Fruit fly (Drosophila melanogaster): ENCODE data around the gene ry.

Gene ry

dm6 chr3R:13039037-13039583, 6.8 kb downstream of the ry start:
- peak; percentile 22 for TF ChIP-seq CG15710 (tag; optimal IDR thresholded peaks at IDR 0.05)
- 0 out of 2 replicates have a peak, but pooled peaks have one; percentile 16 for TF ChIP-seq Ets98B (GFP tag; IDR thresholded peaks at IDR 0.05)
- TF ChIP-seq D1 (tag; optimal IDR thresholded peaks at IDR 0.05) = no peak
- TF ChIP-seq CG17806 (tag; optimal IDR thresholded peaks at IDR 0.05) = no peak
- TF ChIP-seq CG34367 (tag; optimal IDR thresholded peaks at IDR 0.05) = no peak
- no peak for TF ChIP-seq Snoo (tag; optimal IDR thresholded peaks at IDR 0.05)
- TF ChIP-seq Pif1B (GFP tag; optimal IDR thresholded peaks at IDR 0.05) = no peak
- no peak for TF ChIP-seq rn (GFP tag; IDR thresholded peaks at IDR 0.05)
- no peak for TF ChIP-seq CG10348 (GFP tag; IDR thresholded peaks at IDR 0.05)
- TF ChIP-seq gl (tag; optimal IDR thresholded peaks at IDR 0.05) = no peak
- TF ChIP-seq Pif1A (GFP tag; optimal IDR thresholded peaks at IDR 0.05) = no peak
- no peak for TF ChIP-seq CG14655 (GFP tag; optimal IDR thresholded peaks at IDR 0.05)
- TF ChIP-seq CG4496 (GFP tag; IDR thresholded peaks at IDR 0.05) = peak; percentile 49; the same call in 2 of the 3 replicates
- no peak for TF ChIP-seq CG32121 (GFP tag; IDR thresholded peaks at IDR 0.05)
- TF ChIP-seq CG9948 (tag; optimal IDR thresholded peaks at IDR 0.05) = no peak
- TF ChIP-seq fd96Ca (GFP tag; IDR thresholded peaks at IDR 0.05) = 0 out of 3 replicates have a peak, but pooled peaks have one; percentile 38

DNA sequence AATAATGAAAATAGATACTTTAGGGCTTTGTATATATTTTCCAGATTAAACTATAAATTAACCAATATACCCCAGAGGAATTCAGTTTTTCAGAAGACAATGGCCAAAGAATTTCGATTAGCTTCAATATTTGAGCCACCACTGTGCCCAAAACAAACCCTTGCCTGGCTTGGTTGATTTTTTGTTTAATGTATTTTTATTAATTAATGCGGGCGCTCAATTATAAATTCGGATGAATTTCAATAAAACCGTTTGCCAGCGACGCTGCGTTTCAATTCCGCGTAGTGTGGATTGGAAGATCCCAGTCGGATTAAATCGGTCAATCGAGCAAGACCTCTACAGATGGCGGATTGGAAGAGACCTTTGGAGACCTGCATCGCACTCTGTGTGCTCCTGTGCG, 9.4 kb downstream of the ry start, which contains the start of gene CG11670:
Gene CG11670 (plus strand): TSS at position 301 of the 400 bp plus-strand sequence.
- no peak for TF ChIP-seq rn (GFP tag; IDR thresholded peaks at IDR 0.05)
- TF ChIP-seq Pif1B (GFP tag; optimal IDR thresholded peaks at IDR 0.05) = no peak
- no peak for TF ChIP-seq EcR (GFP tag; optimal IDR thresholded peaks at IDR 0.05)
- no peak for TF ChIP-seq CG8301 (tag; optimal IDR thresholded peaks at IDR 0.05)
- no peak for TF ChIP-seq CG14655 (GFP tag; optimal IDR thresholded peaks at IDR 0.05)
- no peak for TF ChIP-seq gl (tag; optimal IDR thresholded peaks at IDR 0.05)
- TF ChIP-seq CG15710 (tag; optimal IDR thresholded peaks at IDR 0.05) = no peak

dm6 chr3R:13042258-13043032, 10.1 kb downstream of the ry start, which contains the start of gene snk:
TSS of gene snk (minus strand) at chr3R:13042770.
- TF ChIP-seq fd96Ca (GFP tag; IDR thresholded peaks at IDR 0.05) (0 out of 3 replicates have a peak, but pooled peaks have one; percentile 6), CG12605 (GFP tag; IDR thresholded peaks at IDR 0.05) (no peak), Snoo (tag; optimal IDR thresholded peaks at IDR 0.05) (no peak), CG34367 (tag; optimal IDR thresholded peaks at IDR 0.05) (no peak), Ets98B (GFP tag; IDR thresholded peaks at IDR 0.05) (no peak), CG8159 (tag; optimal IDR thresholded peaks at IDR 0.05) (no peak)

DNA sequence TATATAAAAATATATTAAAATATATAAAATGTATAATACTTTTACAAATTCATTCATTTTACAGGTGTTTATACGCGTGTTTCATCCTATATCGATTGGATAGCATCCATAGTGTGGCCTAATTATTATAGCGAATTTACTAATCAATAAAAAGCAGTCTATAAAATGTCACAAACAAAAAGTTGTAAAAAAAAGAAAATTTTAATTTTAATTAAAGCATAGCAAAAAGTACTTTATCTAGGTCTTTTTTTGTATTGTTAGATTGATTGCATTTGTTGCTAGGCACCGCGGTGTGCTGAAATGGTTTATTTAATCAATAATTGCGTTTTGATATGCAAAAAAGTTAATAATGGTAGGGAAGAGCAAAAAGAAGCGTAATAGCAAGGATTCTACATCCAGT, 11.5 kb downstream of the ry start, which contains the start of gene CG45122:
Gene CG45122 (plus strand): TSS at position 301 of the 400 bp plus-strand sequence.
- no peak for TF ChIP-seq gl (tag; optimal IDR thresholded peaks at IDR 0.05)
- TF ChIP-seq CG4496 (GFP tag; IDR thresholded peaks at IDR 0.05) = no peak
- no peak for TF ChIP-seq Pif1B (GFP tag; optimal IDR thresholded peaks at IDR 0.05)
- TF ChIP-seq CG34367 (tag; optimal IDR thresholded peaks at IDR 0.05) = no peak
- TF ChIP-seq D1 (tag; optimal IDR thresholded peaks at IDR 0.05) = no peak
- no peak for TF ChIP-seq CG14655 (GFP tag; optimal IDR thresholded peaks at IDR 0.05)
- no peak for TF ChIP-seq CG12605 (GFP tag; IDR thresholded peaks at IDR 0.05)
- TF ChIP-seq CG32121 (GFP tag; IDR thresholded peaks at IDR 0.05) = no peak
- no peak for TF ChIP-seq CG8301 (tag; optimal IDR thresholded peaks at IDR 0.05)
- no peak for TF ChIP-seq EcR (GFP tag; optimal IDR thresholded peaks at IDR 0.05)
- no peak for TF ChIP-seq CG9948 (tag; optimal IDR thresholded peaks at IDR 0.05)
- no peak for TF ChIP-seq fd96Ca (GFP tag; IDR thresholded peaks at IDR 0.05)
- no peak for TF ChIP-seq rn (GFP tag; IDR thresholded peaks at IDR 0.05)
- TF ChIP-seq CG13204 (GFP tag; optimal IDR thresholded peaks at IDR 0.05) = no peak
- TF ChIP-seq CG10348 (GFP tag; IDR thresholded peaks at IDR 0.05) = no peak
- TF ChIP-seq Snoo (tag; optimal IDR thresholded peaks at IDR 0.05) = no peak
- no peak for TF ChIP-seq Pif1A (GFP tag; optimal IDR thresholded peaks at IDR 0.05)
- no peak for TF ChIP-seq CG8159 (tag; optimal IDR thresholded peaks at IDR 0.05)
- TF ChIP-seq CG15710 (tag; optimal IDR thresholded peaks at IDR 0.05) = no peak

DNA sequence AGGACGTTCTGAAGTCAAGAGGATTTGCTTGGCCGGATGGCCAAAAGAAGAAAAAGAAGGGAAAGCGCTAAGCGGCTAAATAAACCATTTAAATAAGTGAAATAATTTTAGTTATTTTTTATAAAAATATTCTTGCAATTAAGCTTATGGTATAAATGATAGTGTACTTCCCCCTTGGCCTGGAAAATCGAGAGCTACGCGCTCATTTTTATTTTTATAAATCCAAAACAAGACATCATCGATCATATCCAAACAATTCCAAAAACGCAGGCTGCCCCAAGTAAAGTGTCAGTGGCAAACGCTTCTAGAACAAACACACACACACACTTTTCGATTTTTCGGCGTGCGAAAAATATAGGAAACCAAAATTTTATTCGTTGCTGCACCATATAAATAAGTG, 12.1 kb downstream of the ry start, which contains the start of gene Hsc70-2:
Gene Hsc70-2 (plus strand): TSS at position 301 of the 400 bp plus-strand sequence.
- TF ChIP-seq Pif1A (GFP tag; optimal IDR thresholded peaks at IDR 0.05) (no peak), CG14655 (GFP tag; optimal IDR thresholded peaks at IDR 0.05) (no peak), CG13204 (GFP tag; optimal IDR thresholded peaks at IDR 0.05) (no peak), CG10348 (GFP tag; IDR thresholded peaks at IDR 0.05) (no peak), CG9948 (tag; optimal IDR thresholded peaks at IDR 0.05) (no peak), fd96Ca (GFP tag; IDR thresholded peaks at IDR 0.05) (no peak), CG17806 (tag; optimal IDR thresholded peaks at IDR 0.05) (no peak), CG8301 (tag; optimal IDR thresholded peaks at IDR 0.05) (no peak), Pif1B (GFP tag; optimal IDR thresholded peaks at IDR 0.05) (no peak), D1 (tag; optimal IDR thresholded peaks at IDR 0.05) (no peak)

dm6 chr3R:13047431-13047830, 15.1 kb downstream of the ry start, which contains the start of gene CG31157:
TSS of gene CG31157 (plus strand) at chr3R:13047731.
- no peak for TF ChIP-seq CG12605 (GFP tag; IDR thresholded peaks at IDR 0.05)

Measured in whole organism, pupa.